Fruit fly (Drosophila melanogaster) Kc167 (cell line): Measurements from ENCODE around the gene CG32071.

Experiments
- Myc ChIP-seq: fragments of >200 bp; optimal IDR thresholded peaks from 2 replicates; lab custom pipeline; 2017; ENCODE audit warnings: missing external identifiers
- Sin3A ChIP-seq: fragments of >200 bp; optimal IDR thresholded peaks from 2 replicates; lab custom pipeline; 2018; ENCODE audit warnings: missing external identifiers
- h ChIP-seq: fragments of >200 bp; optimal IDR thresholded peaks from 3 replicates; lab custom pipeline; 2018; ENCODE audit warnings: missing external identifiers
- insv ChIP-seq: fragments of >200 bp; optimal IDR thresholded peaks from 3 replicates; lab custom pipeline; 2018; ENCODE audit warnings: missing external identifiers
- psq ChIP-seq: fragments of >200 bp; optimal IDR thresholded peaks from 2 replicates; lab custom pipeline; 2017; ENCODE audit warnings: missing external identifiers
- ttk ChIP-seq: sonication (Bioruptor generic); optimal IDR thresholded peaks from 2 replicates; lab custom pipeline; 2017; ENCODE audit warnings: missing external identifiers

CG32071 gene

DNA sequence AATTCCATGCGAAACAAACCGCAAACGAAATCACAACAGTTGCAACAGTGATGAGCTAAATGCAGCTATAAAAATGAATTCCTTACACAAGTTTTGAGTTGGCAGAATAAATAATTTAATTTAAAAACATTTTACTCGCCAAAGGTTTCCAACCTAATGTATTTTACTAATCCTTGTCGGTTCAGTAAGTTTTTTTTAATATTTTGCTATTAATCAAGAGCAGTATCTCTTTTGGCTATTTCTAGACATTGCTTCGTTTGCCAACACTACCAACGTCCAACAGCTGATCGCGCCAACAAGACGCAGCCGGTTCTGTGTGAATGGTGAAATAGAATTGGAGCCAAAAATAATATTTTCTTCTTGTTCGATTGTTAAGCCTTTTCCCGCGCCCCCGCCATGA is 39.0 kb downstream of the CG32071 start, which contains the start of the genes CG32075, CG45101 and SuUR:
Gene CG32075, minus strand, starts transcription at position 253 of the 400 bp plus-strand sequence.
Gene CG45101, plus strand, starts transcription at position 303 of the 400 bp plus-strand sequence.
Gene SuUR, plus strand, starts transcription at position 303 of the 400 bp plus-strand sequence.
- TF ChIP-seq h (lab: Kevin White, UChicago) = no peak
- no peak for TF ChIP-seq insv (lab: Kevin White, UChicago)
- TF ChIP-seq psq (lab: Kevin White, UChicago) = no peak
- no peak for TF ChIP-seq Myc (lab: Kevin White, UChicago)
- no peak for TF ChIP-seq ttk (lab: Kevin White, UChicago)
- no peak for TF ChIP-seq Sin3A (lab: Kevin White, UChicago)

DNA sequence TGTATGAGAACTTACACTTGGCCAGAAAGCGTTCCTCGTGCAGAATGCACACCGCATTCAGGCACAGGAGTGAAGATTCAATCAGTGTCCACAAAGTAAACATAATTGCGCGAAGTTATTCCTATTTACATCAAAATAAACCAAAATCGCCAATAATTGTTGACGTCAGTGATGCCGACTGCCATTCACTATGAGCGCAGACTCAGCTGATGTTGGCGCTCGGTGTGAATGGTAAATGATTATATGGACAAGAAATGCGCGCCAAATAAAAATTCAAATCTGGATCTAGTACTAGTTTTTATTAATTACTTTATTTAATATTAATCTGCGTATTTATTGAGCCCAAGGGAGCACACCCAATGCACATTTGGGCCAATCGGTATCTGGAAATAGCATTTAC is 41.2 kb downstream of the CG32071 start, which contains the start of gene CG32069:
Gene CG32069, minus strand, starts transcription at position 174 of the 400 bp plus-strand sequence.
- TF ChIP-seq h (lab: Kevin White, UChicago) (no peak), insv (lab: Kevin White, UChicago) (no peak)

DNA sequence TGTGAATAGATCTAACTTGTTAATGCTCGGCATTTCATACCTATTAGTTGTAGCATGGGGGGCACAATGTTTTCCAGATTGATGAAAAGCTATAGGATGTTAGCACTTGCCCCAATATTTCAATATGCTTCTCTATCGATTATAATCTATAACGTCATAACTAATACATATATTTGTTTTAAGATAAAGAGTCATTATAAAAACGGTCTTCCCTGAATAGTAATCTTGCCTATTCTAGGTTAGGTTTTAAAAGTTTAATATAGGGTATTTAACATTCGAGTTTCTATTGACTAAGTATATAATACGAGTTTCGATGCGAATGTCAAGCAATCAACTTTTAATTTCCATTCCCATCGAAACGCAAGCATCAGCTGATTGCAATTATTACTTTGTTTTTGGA is 42.5 kb downstream of the CG32071 start, which contains the start of the genes CG6321 and Blos2:
Gene CG6321, minus strand, starts transcription at position 25 of the 400 bp plus-strand sequence.
Gene Blos2, plus strand, starts transcription at position 372 of the 400 bp plus-strand sequence.
- TF ChIP-seq insv (lab: Kevin White, UChicago) = no peak
- TF ChIP-seq ttk (lab: Kevin White, UChicago) = no peak

DNA sequence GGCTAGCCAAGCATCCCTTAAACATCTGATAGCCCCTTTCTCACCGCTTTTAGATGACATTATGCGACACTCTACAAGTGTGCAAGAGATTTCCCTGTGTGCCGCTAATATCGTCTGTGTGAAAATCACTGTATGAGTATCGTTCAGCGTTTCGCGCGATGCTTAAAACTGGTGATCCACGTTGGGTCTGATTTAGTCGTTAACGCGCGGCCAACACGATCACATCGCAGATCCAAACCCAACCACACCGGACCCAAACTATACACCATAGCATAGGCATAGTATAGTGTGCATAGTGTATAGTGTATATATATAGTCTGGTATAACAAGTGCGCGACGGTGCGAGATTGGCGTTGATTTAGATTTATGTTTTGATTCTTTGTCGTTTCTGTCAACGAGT is 49.8 kb downstream of the CG32071 start, which contains the start of gene CG7888:
Gene CG7888, plus strand, starts transcription at position 193 of the 400 bp plus-strand sequence.
- TF ChIP-seq psq (lab: Kevin White, UChicago) (no peak), Sin3A (lab: Kevin White, UChicago) (no peak), Myc (lab: Kevin White, UChicago) (no peak), insv (lab: Kevin White, UChicago) (no peak), ttk (lab: Kevin White, UChicago) (no peak)
